Fruit fly (Drosophila melanogaster) whole organism: ENCODE data around the gene CG4511.

Source experiments
- CG8478 ChIP-seq: fragments of >200 bp; optimal IDR thresholded peaks from 2 replicates; lab custom pipeline; 2018; ENCODE audit warnings: inconsistent platforms
- Dll ChIP-seq: fragments of >200 bp; optimal IDR thresholded peaks from 2 replicates; lab custom pipeline; 2017
- EcR ChIP-seq, 2 experiments: fragments of >200 bp; optimal IDR thresholded peaks; 2 replicates each; lab custom pipeline; 2017; ENCODE audit warnings: missing biosample characterization in 2 of 2, missing genetic modification characterization in 2 of 2, missing genetic modification reagents in 2 of 2
- pan ChIP-seq: fragments of >200 bp; optimal IDR thresholded peaks from 2 replicates; lab custom pipeline; 2017
- psq ChIP-seq: fragments of >200 bp; optimal IDR thresholded peaks from 2 replicates; lab custom pipeline; 2017
- usp ChIP-seq: fragments of >200 bp; optimal IDR thresholded peaks from 2 replicates; lab custom pipeline; 2017; ENCODE audit warnings: missing biosample characterization, missing genetic modification characterization, mixed read lengths

The CG4511 gene

DNA sequence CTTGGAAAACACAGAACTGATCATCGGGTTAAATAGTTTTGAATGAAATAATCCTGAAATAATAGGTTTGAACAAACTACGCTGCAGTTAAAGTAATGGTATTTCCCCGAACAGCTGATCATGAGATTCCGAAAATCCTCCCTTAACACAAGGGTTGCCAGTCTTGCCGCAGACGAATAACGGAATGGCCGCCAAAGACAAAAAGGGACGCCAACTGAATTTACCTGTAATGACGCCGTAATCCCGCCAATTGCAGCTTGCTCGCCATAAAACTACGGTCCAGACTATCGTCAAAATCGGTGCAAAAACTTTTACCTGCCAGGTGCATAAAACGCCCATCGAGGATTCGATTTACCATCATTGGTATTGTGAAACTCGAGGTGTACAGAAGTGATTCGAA, 2.3 kb downstream of the CG4511 start, which contains the start of gene CG4570:
Gene CG4570 (plus strand): TSS at position 190 of the 400 bp plus-strand sequence.
- TF ChIP-seq pan (lab: Kevin White, UChicago) = no peak
- TF ChIP-seq CG8478 (lab: Kevin White, UChicago) = no peak
- TF ChIP-seq EcR (GFP tag; optimal IDR thresholded peaks at IDR 0.05; lab: Kevin White, UChicago) = no peak
- TF ChIP-seq usp (GFP tag; lab: Kevin White, UChicago) = no peak
- TF ChIP-seq psq (lab: Kevin White, UChicago) = no peak
- no peak for TF ChIP-seq Dll (lab: Kevin White, UChicago)

dm6 chr3R:10859713-10860112, 5.4 kb downstream of the CG4511 start, which contains the start of gene CG14694:
TSS of gene CG14694 (minus strand) at chr3R:10859813.
- TF ChIP-seq EcR (GFP tag; optimal IDR thresholded peaks at IDR 0.05; lab: Kevin White, UChicago) = no peak
- TF ChIP-seq psq (lab: Kevin White, UChicago) = no peak
- no peak for TF ChIP-seq pan (lab: Kevin White, UChicago)

DNA sequence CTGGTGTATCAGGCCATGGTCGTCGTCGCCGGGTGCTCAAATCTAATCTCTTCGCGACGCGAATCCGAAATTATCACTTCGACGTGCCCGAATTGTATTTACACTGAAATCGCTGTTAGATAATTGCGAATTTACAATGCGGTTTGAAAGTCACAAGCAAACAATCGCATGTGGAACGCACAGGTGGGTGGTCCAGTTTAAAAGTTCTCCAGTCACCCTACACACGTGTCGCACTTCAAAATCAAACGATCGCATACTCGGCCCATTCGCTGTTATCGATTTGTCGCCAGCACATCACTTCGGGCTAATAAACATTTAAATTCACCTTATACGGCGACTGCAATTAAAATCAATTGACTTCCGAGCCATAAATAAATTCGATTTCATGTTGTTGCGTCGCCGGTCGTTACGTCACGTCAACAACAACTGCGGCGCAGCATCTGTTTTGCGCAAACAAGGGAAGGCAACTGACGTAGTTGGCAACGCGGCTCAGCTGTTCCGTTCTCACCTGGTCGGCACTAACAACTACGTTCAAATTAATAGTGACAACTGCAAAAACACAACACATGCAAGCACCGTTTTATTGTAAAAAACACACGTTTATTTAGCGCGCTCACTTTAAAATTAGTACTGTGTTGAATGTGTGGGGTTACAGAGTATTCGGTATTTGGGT, 8.6 kb downstream of the CG4511 start, which contains the start of gene CG6574:
Gene CG6574 (minus strand): TSS at position 216 of the 673 bp plus-strand sequence.
- TF ChIP-seq usp (GFP tag; lab: Kevin White, UChicago) (no peak), Dll (lab: Kevin White, UChicago) (no peak), CG8478 (lab: Kevin White, UChicago) (no peak), EcR (GFP tag; optimal IDR thresholded peaks at IDR 0.05; lab: Kevin White, UChicago) (no peak), pan (lab: Kevin White, UChicago) (no peak), psq (lab: Kevin White, UChicago) (no peak)

DNA sequence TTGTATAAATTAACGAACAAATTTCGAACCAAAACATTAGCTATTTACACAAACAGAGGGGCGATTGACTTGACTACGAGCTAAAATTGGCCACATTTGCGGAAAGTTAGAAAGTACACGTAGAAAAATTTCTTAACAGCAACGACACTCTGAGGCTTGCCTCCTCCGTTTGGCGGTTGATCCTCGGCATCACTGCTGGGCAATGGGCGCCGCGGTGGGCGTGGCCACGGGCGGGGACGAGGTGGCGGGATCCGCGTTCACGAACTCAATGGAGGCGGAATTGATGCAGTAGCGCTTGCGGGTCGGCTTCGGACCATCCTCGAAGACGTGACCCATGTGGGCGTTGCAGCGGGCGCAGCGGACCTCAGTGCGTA, 9.1 kb downstream of the CG4511 start:
- no peak for TF ChIP-seq CG8478 (lab: Kevin White, UChicago)
- no peak for TF ChIP-seq Dll (lab: Kevin White, UChicago)
- no peak for TF ChIP-seq usp (GFP tag; lab: Kevin White, UChicago)
- TF ChIP-seq EcR (GFP tag; optimal IDR thresholded peaks at IDR 0.05; lab: Kevin White, UChicago) = no peak
- TF ChIP-seq pan (lab: Kevin White, UChicago) = no peak
- no peak for TF ChIP-seq psq (lab: Kevin White, UChicago)

DNA sequence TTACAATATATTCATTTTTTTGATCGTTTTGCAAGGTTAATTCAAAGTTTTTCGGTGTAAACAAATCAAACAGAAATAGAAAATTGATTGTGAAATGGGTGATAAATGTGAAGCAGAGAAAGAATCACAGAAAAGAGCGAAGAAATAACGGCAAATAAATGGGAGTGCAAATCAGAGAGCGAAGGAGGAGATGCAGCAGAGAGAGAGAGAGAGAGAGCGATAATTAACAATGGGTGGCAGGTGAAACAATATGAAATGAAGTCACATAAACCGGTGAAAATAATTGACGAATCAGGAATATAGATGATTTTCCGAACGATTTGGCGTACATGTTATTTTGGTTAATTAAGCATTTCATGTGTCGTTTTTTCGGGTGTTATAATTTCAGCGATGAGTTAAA, 9.7 kb downstream of the CG4511 start:
- TF ChIP-seq CG8478 (lab: Kevin White, UChicago) (no peak), EcR (GFP tag; optimal IDR thresholded peaks at IDR 0.05; lab: Kevin White, UChicago) (no peak), psq (lab: Kevin White, UChicago) (no peak), pan (lab: Kevin White, UChicago) (no peak)

- TF ChIP-seq EcR (GFP tag; optimal IDR thresholded peaks at IDR 0.05; lab: Kevin White, UChicago) = no peak
- no peak for TF ChIP-seq CG8478 (lab: Kevin White, UChicago)
- no peak for TF ChIP-seq psq (lab: Kevin White, UChicago)
- TF ChIP-seq pan (lab: Kevin White, UChicago) = no peak
- no peak for TF ChIP-seq Dll (lab: Kevin White, UChicago)
Measured at dm6 chr3R:10868427-10868962, 14.2 kb downstream of the CG4511 start, which contains the start of the genes SelR and Tsp86D. TSS of gene SelR (minus strand) at chr3R:10868642. TSS of gene Tsp86D (plus strand) at chr3R:10868708.

DNA sequence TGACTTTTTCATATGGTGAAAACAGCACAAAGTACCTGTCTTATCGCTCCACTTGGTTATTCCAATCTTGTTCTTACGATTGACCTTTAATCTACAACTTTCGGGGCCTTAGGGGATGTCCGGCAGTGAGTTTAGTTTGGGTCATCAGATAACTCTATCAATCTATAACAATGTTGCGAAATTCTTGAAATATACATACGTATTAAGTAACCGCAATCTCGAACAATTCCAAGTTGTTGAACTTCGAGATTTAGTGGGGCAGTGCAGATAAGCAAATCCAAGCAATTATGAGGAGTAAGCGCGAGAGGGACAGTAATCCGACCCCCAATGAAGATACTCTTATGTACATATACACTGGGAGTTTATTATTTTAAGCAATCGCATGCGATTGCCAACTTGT, 16.3 kb downstream of the CG4511 start:
- TF ChIP-seq usp (GFP tag; lab: Kevin White, UChicago) (no peak), Dll (lab: Kevin White, UChicago) (no peak), EcR (GFP tag; optimal IDR thresholded peaks at IDR 0.05; lab: Kevin White, UChicago) (no peak), CG8478 (lab: Kevin White, UChicago) (no peak), psq (lab: Kevin White, UChicago) (no peak), pan (lab: Kevin White, UChicago) (no peak)

- TF ChIP-seq EcR (GFP tag; optimal IDR thresholded peaks at IDR 0.05; lab: Kevin White, UChicago) = no peak
- no peak for TF ChIP-seq pan (lab: Kevin White, UChicago)
- no peak for TF ChIP-seq Dll (lab: Kevin White, UChicago)
- TF ChIP-seq psq (lab: Kevin White, UChicago) = no peak
Measured at dm6 chr3R:10872148-10872783, 18.0 kb downstream of the CG4511 start, which contains the start of gene Fdh. TSS of gene Fdh (minus strand) at chr3R:10872381.

dm6 chr3R:10872820-10873219, 18.5 kb downstream of the CG4511 start, which contains the start of gene CG4596:
TSS of gene CG4596 (plus strand) at chr3R:10873038.
- TF ChIP-seq EcR (GFP tag; optimal IDR thresholded peaks at IDR 0.05; lab: Kevin White, UChicago) = no peak
- no peak for TF ChIP-seq CG8478 (lab: Kevin White, UChicago)
- no peak for TF ChIP-seq psq (lab: Kevin White, UChicago)
- no peak for TF ChIP-seq usp (GFP tag; lab: Kevin White, UChicago)
- TF ChIP-seq Dll (lab: Kevin White, UChicago) = no peak
- TF ChIP-seq pan (lab: Kevin White, UChicago) = no peak

DNA sequence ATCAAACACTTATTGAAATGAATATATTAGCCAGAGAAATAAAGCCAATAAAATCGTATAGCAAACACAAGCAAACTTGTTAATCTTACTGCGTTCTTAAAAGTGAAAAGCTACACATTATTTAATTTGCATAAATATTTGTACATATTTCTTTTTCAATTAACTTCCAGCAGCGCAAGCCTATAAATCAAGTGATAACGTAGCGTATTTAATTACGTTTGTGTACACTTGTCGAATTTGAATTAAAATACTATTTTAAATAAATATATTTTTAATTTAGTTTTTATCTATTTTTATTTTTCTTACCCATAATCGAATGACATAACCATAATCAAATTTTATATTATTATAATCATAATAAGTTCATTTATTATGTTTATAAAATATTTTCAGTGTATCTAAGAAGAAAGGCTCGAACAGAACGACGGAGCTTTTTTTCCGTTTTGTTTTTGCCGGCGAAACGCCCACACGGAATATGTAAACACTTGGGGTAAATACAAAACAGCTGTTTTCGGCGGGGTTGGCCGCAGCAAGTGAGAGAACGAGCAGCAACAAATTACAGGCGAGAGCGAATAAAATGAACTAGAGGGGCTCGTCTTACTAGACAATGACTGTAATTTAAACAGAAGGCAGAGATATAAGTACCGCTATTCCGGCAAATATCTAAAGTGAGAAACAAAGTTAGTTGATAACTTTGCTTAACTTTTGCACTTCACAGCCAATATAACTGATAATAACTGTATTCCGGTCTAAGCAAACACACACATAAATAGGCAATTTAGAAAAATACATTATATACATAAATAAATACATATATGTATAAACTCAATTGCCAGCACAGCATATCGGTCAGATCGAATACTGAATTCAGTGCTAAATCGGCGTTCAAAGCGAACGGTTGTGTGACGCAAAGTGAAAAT, 21.5 kb downstream of the CG4511 start, which contains the start of gene Sodh2:
Gene Sodh2 (plus strand): TSS at position 870 of the 920 bp plus-strand sequence.
- no peak for TF ChIP-seq pan (lab: Kevin White, UChicago)
- TF ChIP-seq EcR (GFP tag; optimal IDR thresholded peaks at IDR 0.05; lab: Kevin White, UChicago) = no peak
- TF ChIP-seq Dll (lab: Kevin White, UChicago) = no peak
- no peak for TF ChIP-seq CG8478 (lab: Kevin White, UChicago)
- TF ChIP-seq usp (GFP tag; lab: Kevin White, UChicago) = no peak
- TF ChIP-seq psq (lab: Kevin White, UChicago) = no peak
